Fruit fly (Drosophila melanogaster) whole organism, prepupa: Measurements from ENCODE around the gene Pcd.
A peak's percentile ranks its signal among the peaks of the same experiment; 100 is the strongest.

Experiments
- CG11762 ChIP-seq: fragments of 200-800 bp; sonication (Bioruptor generic); optimal IDR thresholded peaks from 3 replicates; lab custom pipeline; 2016; ENCODE audit warnings: missing biosample characterization, missing genetic modification characterization; ENCODE audit not compliant: insufficient read depth
- CG15336 ChIP-seq: fragments of 200-800 bp; sonication (Bioruptor generic); IDR thresholded peaks from 2 replicates; pipeline ENCODE4 v1.3.6; 2022; ENCODE audit warnings: missing biosample characterization, missing genetic modification characterization
- CG1621 ChIP-seq: fragments of 200-800 bp; sonication (Bioruptor generic); optimal IDR thresholded peaks from 3 replicates; lab custom pipeline; 2018; ENCODE audit warnings: missing biosample characterization, mild to moderate bottlenecking, missing genetic modification characterization
- CG6792 ChIP-seq: fragments of 200-800 bp; sonication (Bioruptor generic); optimal IDR thresholded peaks from 3 replicates; lab custom pipeline; 2016; ENCODE audit warnings: missing biosample characterization, missing genetic modification characterization
- CG8119 ChIP-seq: fragments of 200-800 bp; sonication (Bioruptor generic); IDR thresholded peaks from 3 replicates; pipeline ENCODE4 v1.3.6; 2022; ENCODE audit warnings: missing biosample characterization, missing genetic modification characterization
- CG8319 ChIP-seq: fragments of 200-800 bp; sonication (Bioruptor generic); optimal IDR thresholded peaks from 3 replicates; lab custom pipeline; 2016; ENCODE audit warnings: missing biosample characterization, missing genetic modification characterization
- Ets21C ChIP-seq: fragments of 200-800 bp; sonication (Bioruptor generic); optimal IDR thresholded peaks from 3 replicates; lab custom pipeline; 2016; ENCODE audit warnings: missing biosample characterization, missing genetic modification characterization
- Hr39 ChIP-seq: fragments of 200-800 bp; sonication (Bioruptor generic); optimal IDR thresholded peaks from 2 replicates; lab custom pipeline; 2016; ENCODE audit warnings: missing biosample characterization, missing genetic modification characterization
- Hr4 ChIP-seq: fragments of 200-800 bp; sonication (Bioruptor generic); optimal IDR thresholded peaks from 3 replicates; lab custom pipeline; 2016; ENCODE audit warnings: missing biosample characterization, missing genetic modification characterization
- Met ChIP-seq: fragments of 200-800 bp; sonication (Bioruptor generic); optimal IDR thresholded peaks from 3 replicates; lab custom pipeline; 2016; ENCODE audit warnings: missing biosample characterization, missing genetic modification characterization
- Sox102F ChIP-seq: fragments of 200-800 bp; sonication (Bioruptor generic); optimal IDR thresholded peaks from 2 replicates; lab custom pipeline; 2016; ENCODE audit warnings: missing biosample characterization, mild to moderate bottlenecking, missing genetic modification characterization
- net ChIP-seq: fragments of 200-800 bp; sonication (Bioruptor generic); optimal IDR thresholded peaks from 3 replicates; lab custom pipeline; 2016; ENCODE audit warnings: missing biosample characterization, missing genetic modification characterization
- spab ChIP-seq: fragments of 200-800 bp; sonication (Bioruptor generic); optimal IDR thresholded peaks from 2 replicates; lab custom pipeline; 2017; ENCODE audit warnings: missing biosample characterization, mild to moderate bottlenecking, missing genetic modification characterization, missing genetic modification reagents

DNA sequence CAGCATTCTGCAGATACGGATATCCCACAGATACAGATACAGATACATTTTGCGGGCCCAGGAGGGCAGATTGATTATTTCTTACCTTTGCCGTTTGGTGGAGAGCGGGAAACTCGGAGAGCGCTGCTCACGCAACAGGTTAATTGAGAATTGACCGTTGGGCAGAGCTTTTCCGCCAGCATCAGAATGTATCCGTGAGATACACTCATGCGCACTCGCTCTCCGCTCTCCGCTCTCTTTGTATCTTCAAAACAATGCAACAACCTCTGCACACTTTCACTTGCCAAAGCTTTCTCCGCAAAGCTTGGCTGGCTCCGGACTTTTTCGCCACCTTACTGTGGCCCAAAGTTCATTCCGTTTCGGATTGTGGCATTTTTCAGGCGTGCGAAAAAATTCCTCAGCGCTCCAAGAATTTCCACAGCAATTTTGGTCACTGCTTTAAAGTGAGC, 40.8 kb upstream of the Pcd start, which contains the start of the genes CG7582 and Gycalpha99B:
- TF ChIP-seq CG11762 (GFP tag; lab: Kevin White, UChicago) (no peak), Sox102F (GFP tag; lab: Kevin White, UChicago) (peak; percentile 51), CG1621 (tag; lab: Kevin White, UChicago) (peak; percentile 45), CG15336 (GFP tag; lab: Robert Waterston, UW) (peak; percentile 73), Met (no peak), spab (no peak), Hr4 (no peak), CG6792 (no peak), Ets21C (GFP tag; lab: Kevin White, UChicago) (no peak), net (GFP tag; lab: Kevin White, UChicago) (no peak), CG8119 (GFP tag; lab: Robert Waterston, UW) (peak; percentile 63; the same call in 2 of the 3 replicates), Hr39 (GFP tag; lab: Kevin White, UChicago) (no peak), CG8319 (GFP tag; lab: Kevin White, UChicago) (no peak)
